Fruit fly (Drosophila melanogaster): Measurements from ENCODE around the gene CG5246.

dm6 chr3R:17138699-17139098, 2.8 kb downstream of the CG5246 start, which contains the start of gene CG5265:
- no peak for TF ChIP-seq CG11617 (GFP tag; optimal IDR thresholded peaks at IDR 0.05)
- TF ChIP-seq cic (GFP tag; optimal IDR thresholded peaks at IDR 0.05), result no peak
- no peak for TF ChIP-seq Mnt (GFP tag; optimal IDR thresholded peaks at IDR 0.05)
- no peak for TF ChIP-seq CG7101 (tag; optimal IDR thresholded peaks at IDR 0.05)
- no peak for TF ChIP-seq CG33017 (tag; optimal IDR thresholded peaks at IDR 0.05)
- no peak for TF ChIP-seq cnc (optimal IDR thresholded peaks at IDR 0.05)
- no peak for TF ChIP-seq kay (GFP tag; ENCODE audit: borderline replicate concordance)
- TF ChIP-seq CG5204 (GFP tag; optimal IDR thresholded peaks at IDR 0.05), result no peak
- no peak for TF ChIP-seq Crg-1 (GFP tag; optimal IDR thresholded peaks at IDR 0.05)
- TF ChIP-seq ovo (GFP tag; optimal IDR thresholded peaks at IDR 0.05), result no peak
- no peak for TF ChIP-seq Hr96 (GFP tag; optimal IDR thresholded peaks at IDR 0.05)
- TF ChIP-seq toe (GFP tag; optimal IDR thresholded peaks at IDR 0.05), result no peak
- no peak for TF ChIP-seq CG1620 (GFP tag; optimal IDR thresholded peaks at IDR 0.05)
